Worm (Caenorhabditis elegans) whole organism, L1 larva: Measurements from ENCODE around the gene tbx-43.

Experiments used
- C04F5.9 ChIP-seq: sonication (generic microtip); optimal IDR thresholded peaks from 2 replicates; lab custom pipeline; 2016; ENCODE audit warnings: missing genetic modification characterization, missing compliant biosample characterization
- Y116A8C.19 ChIP-seq: sonication (generic microtip); optimal IDR thresholded peaks from 2 replicates; lab custom pipeline; 2016; ENCODE audit warnings: missing compliant biosample characterization, missing genetic modification characterization, borderline replicate concordance
- dpl-1 ChIP-seq, 3 experiments: fragments of 150-350 bp in 2 of 3; sonication (generic microtip) in 1 of 3; optimal IDR thresholded peaks; 2 replicates each; lab custom pipeline; 2014 to 2017; ENCODE audit warnings: missing biosample characterization in 3 of 3, missing genetic modification characterization in 3 of 3, missing genetic modification reagents in 3 of 3
- egl-27 ChIP-seq, 2 experiments: fragments of 150-350 bp in 1 of 2; sonication (generic microtip); optimal IDR thresholded peaks; 3 replicates each; lab custom pipeline; 2017 to 2018; ENCODE audit warnings: missing biosample characterization in 2 of 2, missing genetic modification characterization in 2 of 2, missing genetic modification reagents in 2 of 2
- nhr-11 ChIP-seq: fragments of 150-350 bp; optimal IDR thresholded peaks from 2 replicates; lab custom pipeline; 2014; ENCODE audit warnings: missing biosample characterization, missing genetic modification characterization
- nhr-12 ChIP-seq: sonication (generic microtip); optimal IDR thresholded peaks from 2 replicates; lab custom pipeline; 2017; ENCODE audit warnings: missing biosample characterization, missing genetic modification characterization
- nhr-237 ChIP-seq: fragments of 150-350 bp; optimal IDR thresholded peaks from 2 replicates; lab custom pipeline; 2014; ENCODE audit warnings: missing biosample characterization, missing genetic modification characterization
- nhr-84 ChIP-seq: sonication (generic microtip); optimal IDR thresholded peaks from 2 replicates; lab custom pipeline; 2017; ENCODE audit warnings: missing biosample characterization, missing genetic modification characterization
- nhr-85 ChIP-seq: sonication (generic microtip); peaks from one replicate; lab custom pipeline; 2016; ENCODE audit warnings: missing genetic modification characterization, inconsistent platforms, missing compliant biosample characterization
- nhr-90 ChIP-seq: sonication (generic microtip); optimal IDR thresholded peaks from 2 replicates; lab custom pipeline; 2016; ENCODE audit warnings: mild to moderate bottlenecking, missing genetic modification characterization, missing compliant biosample characterization; ENCODE audit not compliant: poor library complexity
- skn-1 ChIP-seq: fragments of 150-350 bp; optimal IDR thresholded peaks from 2 replicates; lab custom pipeline; 2014; ENCODE audit warnings: missing biosample characterization, missing genetic modification characterization
- unc-86 ChIP-seq: sonication (generic microtip); optimal IDR thresholded peaks from 2 replicates; lab custom pipeline; 2016; ENCODE audit warnings: missing genetic modification characterization, missing compliant biosample characterization

- TF ChIP-seq unc-86 (tag; lab: Kevin White, UChicago) (no peak), dpl-1 (GFP tag; optimal IDR thresholded peaks at IDR 0.05; lab: Kevin White, UChicago) (no peak), egl-27 (tag; optimal IDR thresholded peaks at IDR 0.05; lab: Kevin White, UChicago) (no peak), C04F5.9 (no peak), nhr-237 (no peak), nhr-12 (no peak), nhr-84 (tag; lab: Kevin White, UChicago) (no peak), nhr-11 (tag; lab: Kevin White, UChicago) (no peak), skn-1 (tag; lab: Kevin White, UChicago) (no peak), nhr-90 (no peak), nhr-85 (no peak), Y116A8C.19 (tag; lab: Kevin White, UChicago) (no peak)
Observed at ce11 chrIII:1763222-1763621, 6.7 kb downstream of the tbx-43 start, which contains the start of gene cnc-6.
